Fruit fly (Drosophila melanogaster): Measurements from ENCODE around the gene BG642163.
A peak's percentile ranks its signal among the peaks of the same experiment; 100 is the strongest.

BG642163 gene

dm6 chr2L:4648804-4649203 lies 7.7 kb downstream of the BG642163 start (continued):
- TF ChIP-seq Hr38 (GFP tag; optimal IDR thresholded peaks at IDR 0.05) (no peak), Sox14 (GFP tag; optimal IDR thresholded peaks at IDR 0.05) (peak; percentile 72), CG6808 (GFP tag; optimal IDR thresholded peaks at IDR 0.05) (no peak), CG15336 (GFP tag; IDR thresholded peaks at IDR 0.05) (peak; percentile 55), Gug (GFP tag; IDR thresholded peaks at IDR 0.05) (0 out of 2 replicates have a peak, but pooled peaks have one; percentile 22), ss (GFP tag; optimal IDR thresholded peaks at IDR 0.05) (no peak), pdm3 (GFP tag; optimal IDR thresholded peaks at IDR 0.05) (peak; percentile 55), net (GFP tag; optimal IDR thresholded peaks at IDR 0.05) (peak; percentile 18), Smox (GFP tag; optimal IDR thresholded peaks at IDR 0.05) (peak; percentile 39), achi (GFP tag; optimal IDR thresholded peaks at IDR 0.05) (peak; percentile 55), CG10669 (GFP tag; optimal IDR thresholded peaks at IDR 0.05) (no peak), CG8632 (GFP tag; optimal IDR thresholded peaks at IDR 0.05) (no peak), Hr4 (GFP tag; optimal IDR thresholded peaks at IDR 0.05) (no peak), Ets21C (GFP tag; optimal IDR thresholded peaks at IDR 0.05) (peak; percentile 24), vri (GFP tag; optimal IDR thresholded peaks at IDR 0.05) (peak; percentile 25), dac (GFP tag; optimal IDR thresholded peaks at IDR 0.05) (no peak), fd59A (GFP tag; optimal IDR thresholded peaks at IDR 0.05) (no peak), CG32006 (GFP tag; optimal IDR thresholded peaks at IDR 0.05) (peak; percentile 64), Eip78C (GFP tag) (peak; percentile 72), CG1621 (tag; optimal IDR thresholded peaks at IDR 0.05) (no peak), CG16779 (tag; optimal IDR thresholded peaks at IDR 0.05) (no peak), CG9139 (GFP tag; optimal IDR thresholded peaks at IDR 0.05) (no peak), CG10631 (GFP tag; optimal IDR thresholded peaks at IDR 0.05) (peak; percentile 64), salr (GFP tag; optimal IDR thresholded peaks at IDR 0.05) (peak in 1 of 2 experiments; percentile 64), spab (GFP tag; optimal IDR thresholded peaks at IDR 0.05) (no peak)

- TF ChIP-seq CG6808 (GFP tag; optimal IDR thresholded peaks at IDR 0.05) (no peak), Gug (GFP tag; IDR thresholded peaks at IDR 0.05) (no peak), spab (GFP tag; optimal IDR thresholded peaks at IDR 0.05) (no peak), Ets96B (tag; optimal IDR thresholded peaks at IDR 0.05) (no peak), Smox (GFP tag; optimal IDR thresholded peaks at IDR 0.05) (peak; percentile 20), lz (GFP tag; optimal IDR thresholded peaks at IDR 0.05) (peak; percentile 23), CG11902 (GFP tag; optimal IDR thresholded peaks at IDR 0.05) (peak; percentile 2), CG1621 (tag; optimal IDR thresholded peaks at IDR 0.05) (no peak), OdsH (GFP tag; optimal IDR thresholded peaks at IDR 0.05) (no peak), Hr4 (GFP tag; optimal IDR thresholded peaks at IDR 0.05) (no peak), CG3032 (tag; optimal IDR thresholded peaks at IDR 0.05) (no peak), achi (GFP tag; optimal IDR thresholded peaks at IDR 0.05) (no peak), CG6854 (GFP tag; optimal IDR thresholded peaks at IDR 0.05) (no peak), CG3919 (GFP tag; optimal IDR thresholded peaks at IDR 0.05) (peak; percentile 0), eg (GFP tag; IDR thresholded peaks at IDR 0.05) (no peak), Eip93F (GFP tag; optimal IDR thresholded peaks at IDR 0.05) (no peak), CG10669 (GFP tag; optimal IDR thresholded peaks at IDR 0.05) (no peak), Sox15 (GFP tag; optimal IDR thresholded peaks at IDR 0.05) (no peak), svp (GFP tag) (peak; percentile 81), esn (GFP tag; optimal IDR thresholded peaks at IDR 0.05) (peak; percentile 52), CG6163 (GFP tag; IDR thresholded peaks at IDR 0.05) (no peak), Blimp-1 (GFP tag; optimal IDR thresholded peaks at IDR 0.05) (peak; percentile 21), CG9139 (GFP tag; optimal IDR thresholded peaks at IDR 0.05) (no peak), CG7368 (GFP tag; optimal IDR thresholded peaks at IDR 0.05) (no peak), CG15336 (GFP tag; IDR thresholded peaks at IDR 0.05) (no peak), fd59A (GFP tag; optimal IDR thresholded peaks at IDR 0.05) (no peak), CG11762 (GFP tag; optimal IDR thresholded peaks at IDR 0.05; ENCODE audit: insufficient read depth) (no peak), CG8319 (GFP tag; optimal IDR thresholded peaks at IDR 0.05) (no peak), CG16779 (tag; optimal IDR thresholded peaks at IDR 0.05) (no peak), Eip78C (GFP tag) (peak; percentile 67), Met (GFP tag; optimal IDR thresholded peaks at IDR 0.05) (peak; percentile 20), CG31627 (GFP tag; optimal IDR thresholded peaks at IDR 0.05) (peak; percentile 29), Hr39 (GFP tag; optimal IDR thresholded peaks at IDR 0.05) (peak; percentile 40), vri (GFP tag; optimal IDR thresholded peaks at IDR 0.05) (no peak), Sox102F (GFP tag; optimal IDR thresholded peaks at IDR 0.05) (peak; percentile 13), CG8632 (GFP tag; optimal IDR thresholded peaks at IDR 0.05) (no peak), net (GFP tag; optimal IDR thresholded peaks at IDR 0.05) (no peak), CG6276 (GFP tag; optimal IDR thresholded peaks at IDR 0.05) (no peak)
These were observed 9.8 kb downstream of the BG642163 start, which contains the start of gene CG3355 for dm6 chr2L:4650752-4651453. TSS of gene CG3355 (plus strand) at chr2L:4651403.
